Worm (Caenorhabditis elegans): ENCODE results near the gene col-10.

DNA sequence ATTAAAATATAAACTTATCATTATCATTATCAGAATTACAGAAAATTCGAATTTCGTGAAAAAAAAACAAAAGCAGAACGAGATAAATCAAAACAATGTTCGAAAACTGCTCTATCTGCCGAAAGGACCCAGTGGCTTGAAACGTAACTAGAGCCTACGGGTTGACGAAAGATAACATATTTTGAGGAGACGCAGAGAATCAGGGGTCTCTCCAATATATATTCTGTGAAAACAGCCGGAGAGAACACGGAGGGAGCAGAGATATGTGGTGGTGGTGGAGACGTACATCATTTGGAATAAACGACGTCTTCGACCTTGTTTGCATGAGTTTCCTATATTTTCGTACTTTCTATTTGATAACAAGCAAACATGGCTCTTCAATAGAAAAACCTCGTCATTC, 43.8 kb upstream of the col-10 start:
- no peak for TF ChIP-seq ceh-34 (tag; optimal IDR thresholded peaks at IDR 0.05)
- no peak for TF ChIP-seq lin-11 (tag; optimal IDR thresholded peaks at IDR 0.05)
- no peak for TF ChIP-seq K02D7.2 (tag; optimal IDR thresholded peaks at IDR 0.05)

All from whole organism, late embryonic.